Worm (Caenorhabditis elegans): Measurements from ENCODE around the gene clec-51.
A peak's percentile ranks its signal among the peaks of the same experiment; 100 is the strongest.

Gene clec-51

DNA sequence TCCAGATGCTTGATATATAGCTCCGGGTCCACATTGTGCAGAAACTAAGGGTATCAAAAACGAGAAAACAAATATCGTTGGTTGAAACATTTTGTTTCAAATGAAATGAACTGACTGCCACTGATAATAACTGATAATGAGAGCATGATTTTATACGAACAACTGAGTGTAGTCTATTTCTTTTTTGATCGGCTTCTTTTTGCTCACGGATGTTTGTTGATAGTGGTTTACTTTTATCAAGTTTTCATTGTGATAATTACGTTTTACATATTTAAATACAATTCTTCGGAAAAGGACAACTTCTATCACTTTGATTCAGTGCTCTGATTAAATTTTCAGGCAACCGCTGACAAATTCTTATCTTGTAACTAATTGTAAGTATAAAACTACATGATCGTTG lies at the start of gene clec-51:
TSS of gene clec-51 (minus strand) at position 114 of the 400 bp plus-strand sequence.
- TF ChIP-seq ceh-58 (GFP tag; IDR thresholded peaks at IDR 0.05) (no peak), him-1 (tag; optimal IDR thresholded peaks at IDR 0.05) (no peak), ztf-6 (GFP tag; IDR thresholded peaks at IDR 0.05) (no peak), nhr-80 (tag; optimal IDR thresholded peaks at IDR 0.05) (peak; percentile 69)

DNA sequence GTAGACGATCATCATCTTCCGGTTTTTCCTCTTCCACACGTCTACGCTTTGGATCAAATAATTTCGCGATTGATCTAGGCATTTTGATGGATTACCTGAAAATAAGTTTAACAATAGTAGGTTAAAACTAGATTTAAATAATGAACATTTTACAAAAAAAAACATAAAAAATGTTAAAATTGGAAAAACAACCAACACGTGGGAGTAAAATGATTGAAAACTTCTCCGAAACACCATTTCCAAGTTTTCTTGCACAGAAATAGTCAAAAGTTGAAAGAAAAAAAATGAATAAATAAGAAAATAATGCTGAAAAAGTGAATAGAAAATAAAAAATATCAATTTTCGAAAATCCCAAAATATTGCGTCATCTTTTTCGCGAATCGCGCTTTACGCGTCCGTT lies 48.1 kb upstream of the clec-51 start, which contains the start of gene C07G1.7:
TSS of gene C07G1.7 (minus strand) at position 101 of the 400 bp plus-strand sequence.
- no peak for TF ChIP-seq aptf-2 (GFP tag; conservative IDR thresholded peaks at IDR 0.05)
- no peak for TF ChIP-seq madf-6 (GFP tag; IDR thresholded peaks at IDR 0.05)
- no peak for TF ChIP-seq snpc-1.3 (tag; optimal IDR thresholded peaks at IDR 0.05; ENCODE audit: insufficient read depth)
- no peak for TF ChIP-seq attf-3 (GFP tag; conservative IDR thresholded peaks at IDR 0.05)
- TF ChIP-seq F10E7.11 (tag; optimal IDR thresholded peaks at IDR 0.05): no peak
- TF ChIP-seq K12H6.12 (tag; optimal IDR thresholded peaks at IDR 0.05): no peak
- no peak for TF ChIP-seq athp-1 (tag; optimal IDR thresholded peaks at IDR 0.05)
- TF ChIP-seq T07F8.4 (tag; optimal IDR thresholded peaks at IDR 0.05): no peak
- TF ChIP-seq tlf-1 (GFP tag; optimal IDR thresholded peaks at IDR 0.05): no peak
- no peak for TF ChIP-seq hmg-20 (GFP tag; IDR thresholded peaks at IDR 0.05)
- no peak for TF ChIP-seq F57C9.4 (tag; optimal IDR thresholded peaks at IDR 0.05)
- no peak for TF ChIP-seq dox-1 (GFP tag; IDR thresholded peaks at IDR 0.05)
- TF ChIP-seq F22D6.2 (tag; optimal IDR thresholded peaks at IDR 0.05): no peak
- no peak for TF ChIP-seq attf-5 (GFP tag; optimal IDR thresholded peaks at IDR 0.05)
- no peak for TF ChIP-seq lsy-27 (tag; optimal IDR thresholded peaks at IDR 0.05; ENCODE audit: borderline replicate concordance, insufficient read depth)
- no peak for TF ChIP-seq akir-1 (GFP tag; optimal IDR thresholded peaks at IDR 0.05)
- no peak for TF ChIP-seq ceh-91 (GFP tag; IDR thresholded peaks at IDR 0.05)

DNA sequence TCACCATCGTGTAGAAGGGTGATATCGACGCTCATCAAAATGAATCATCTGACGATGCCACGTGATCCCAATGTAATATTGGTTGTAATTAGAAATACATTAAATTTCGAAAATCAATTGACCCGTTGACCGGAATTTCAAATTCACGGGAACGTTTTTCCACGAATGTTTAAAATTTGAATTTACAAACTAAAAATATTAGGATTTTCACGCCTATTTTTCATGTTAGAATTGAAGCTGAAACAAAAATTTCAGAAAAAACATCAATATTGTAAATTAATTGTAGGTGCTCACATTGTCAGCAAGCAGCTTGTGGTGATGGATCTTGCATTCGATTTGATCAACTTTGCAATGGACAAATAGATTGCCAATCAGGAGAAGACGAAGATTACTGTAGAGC lies 46.7 kb upstream of the clec-51 start, which contains the start of gene C07G1.6:
TSS of gene C07G1.6 (minus strand) at position 101 of the 400 bp plus-strand sequence.
- TF ChIP-seq sptf-2 (GFP tag; optimal IDR thresholded peaks at IDR 0.05) (no peak), Y79H2A.3 (GFP tag; conservative IDR thresholded peaks at IDR 0.05) (no peak), snpc-1.1 (tag; optimal IDR thresholded peaks at IDR 0.05; ENCODE audit: insufficient read depth) (no peak), C06A6.2 (GFP tag; conservative IDR thresholded peaks at IDR 0.05) (no peak), unc-62 (GFP tag; optimal IDR thresholded peaks at IDR 0.05) (no peak), fkh-3 (tag; optimal IDR thresholded peaks at IDR 0.05) (no peak), ztf-22 (GFP tag; optimal IDR thresholded peaks at IDR 0.05) (no peak), T26A5.8 (tag; optimal IDR thresholded peaks at IDR 0.05) (no peak), let-607 (tag; optimal IDR thresholded peaks at IDR 0.05) (no peak), B0019.2 (GFP tag; conservative IDR thresholded peaks at IDR 0.05) (no peak), hlh-12 (tag; optimal IDR thresholded peaks at IDR 0.05) (no peak), dox-1 (GFP tag; IDR thresholded peaks at IDR 0.05) (no peak), F37B4.10 (GFP tag; IDR thresholded peaks at IDR 0.05) (no peak), ceh-79 (tag; optimal IDR thresholded peaks at IDR 0.05) (no peak), tlf-1 (GFP tag; optimal IDR thresholded peaks at IDR 0.05) (no peak)

DNA sequence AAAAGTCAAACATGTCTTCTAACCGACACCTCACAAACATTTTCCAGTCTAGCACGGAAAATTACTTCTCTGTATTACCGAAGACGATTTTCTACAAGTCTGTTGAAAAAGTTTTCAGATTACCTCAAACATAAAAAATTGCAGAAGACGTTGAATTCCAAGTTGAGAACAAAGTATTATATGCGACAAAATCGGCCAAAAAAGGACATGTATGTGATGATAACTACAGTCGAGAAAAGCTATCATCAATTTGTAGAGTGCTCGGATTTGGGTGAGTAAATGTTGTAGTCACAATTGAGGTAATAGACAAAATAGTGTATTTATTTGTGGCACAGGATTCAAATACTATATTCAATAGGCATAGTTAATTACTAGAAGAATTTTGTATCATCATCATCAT lies 45.3 kb upstream of the clec-51 start:
- TF ChIP-seq him-1 (tag; optimal IDR thresholded peaks at IDR 0.05) (no peak), lin-54 (GFP tag; optimal IDR thresholded peaks at IDR 0.05) (no peak), T07F8.4 (tag; optimal IDR thresholded peaks at IDR 0.05) (no peak), xnd-1 (tag; optimal IDR thresholded peaks at IDR 0.05) (no peak), Y56A3A.18 (GFP tag; IDR thresholded peaks at IDR 0.05) (no peak), zfh-2 (GFP tag; conservative IDR thresholded peaks at IDR 0.05) (no peak), lin-26 (GFP tag; IDR thresholded peaks at IDR 0.05) (no peak), sdz-38 (tag; optimal IDR thresholded peaks at IDR 0.05) (no peak), sptf-2 (GFP tag; optimal IDR thresholded peaks at IDR 0.05) (no peak), F55B11.4 (tag; optimal IDR thresholded peaks at IDR 0.05; ENCODE audit: borderline replicate concordance, insufficient read depth) (no peak), let-607 (tag; optimal IDR thresholded peaks at IDR 0.05) (no peak), B0035.1 (tag; optimal IDR thresholded peaks at IDR 0.05) (no peak), ceh-91 (GFP tag; IDR thresholded peaks at IDR 0.05) (no peak), egl-18 (GFP tag; IDR thresholded peaks at IDR 0.05) (no peak)
